Fruit fly (Drosophila melanogaster): Measurements from ENCODE around the gene Pgant7.
A peak's percentile ranks its signal among the peaks of the same experiment; 100 is the strongest.

The Pgant7 gene

DNA sequence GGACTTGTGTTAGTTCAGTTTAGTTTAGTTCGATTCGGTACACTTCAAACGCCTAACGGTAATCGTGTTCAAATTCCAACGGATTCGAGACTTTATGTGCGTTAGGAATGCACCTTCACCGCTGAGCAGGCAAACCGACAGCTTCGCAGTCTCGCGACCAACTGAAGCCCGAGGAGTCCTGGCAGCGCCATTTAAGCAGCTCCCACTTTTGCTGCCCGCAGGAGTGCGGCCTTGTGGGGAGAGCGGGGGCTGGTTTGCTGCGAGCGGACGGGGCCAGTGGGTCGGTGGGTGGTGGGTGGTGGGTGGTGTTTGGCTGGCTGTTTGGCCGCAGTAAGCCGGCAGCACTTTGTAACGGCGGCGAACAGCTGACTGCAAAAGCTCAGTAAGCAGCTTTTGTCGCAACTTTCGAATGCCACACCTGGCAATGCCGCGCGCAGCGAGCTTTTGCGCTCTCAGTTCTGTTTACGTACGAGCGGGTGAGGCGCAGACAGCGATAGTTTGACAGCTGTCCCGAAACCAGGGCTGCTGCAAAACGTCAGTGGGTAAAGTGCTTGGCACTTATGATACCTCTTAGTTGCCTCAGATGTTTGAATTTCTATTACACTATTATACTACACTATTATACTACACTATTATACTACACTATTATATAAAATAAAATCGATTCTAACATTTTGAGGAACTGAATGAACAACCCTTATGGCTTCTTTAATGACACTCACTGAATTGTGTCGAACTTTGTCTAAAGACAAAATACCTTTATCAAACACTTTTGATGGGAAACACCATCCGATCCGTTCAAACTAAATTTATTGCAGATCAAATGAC, 20.3 kb downstream of the Pgant7 start, which contains the start of gene CG32547:
Gene CG32547, minus strand, starts transcription at position 181 of the 828 bp plus-strand sequence.
- TF ChIP-seq psq (optimal IDR thresholded peaks at IDR 0.05) (peak; percentile 99), Sin3A (optimal IDR thresholded peaks at IDR 0.05) (no peak)

DNA sequence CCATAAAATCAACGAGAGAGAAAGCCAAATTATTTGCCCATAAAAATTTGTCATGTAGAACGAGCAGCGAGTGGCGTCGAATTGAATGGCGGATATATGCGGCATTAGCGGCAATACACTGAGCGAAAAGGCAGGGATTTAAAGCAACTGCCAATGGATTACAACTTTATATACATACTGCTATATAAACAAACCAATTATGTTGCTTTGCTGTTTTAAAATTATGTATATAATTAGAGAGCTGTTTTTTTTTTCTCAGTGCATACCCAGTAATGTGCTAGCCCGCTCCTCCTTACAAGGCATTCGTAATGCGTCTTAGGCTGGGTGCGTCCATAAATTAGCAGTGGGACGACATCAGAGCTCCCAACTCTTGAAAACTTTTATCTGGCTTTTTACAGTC, 31.9 kb downstream of the Pgant7 start:
- TF ChIP-seq h (optimal IDR thresholded peaks at IDR 0.05) (no peak), Myc (optimal IDR thresholded peaks at IDR 0.05) (no peak)

DNA sequence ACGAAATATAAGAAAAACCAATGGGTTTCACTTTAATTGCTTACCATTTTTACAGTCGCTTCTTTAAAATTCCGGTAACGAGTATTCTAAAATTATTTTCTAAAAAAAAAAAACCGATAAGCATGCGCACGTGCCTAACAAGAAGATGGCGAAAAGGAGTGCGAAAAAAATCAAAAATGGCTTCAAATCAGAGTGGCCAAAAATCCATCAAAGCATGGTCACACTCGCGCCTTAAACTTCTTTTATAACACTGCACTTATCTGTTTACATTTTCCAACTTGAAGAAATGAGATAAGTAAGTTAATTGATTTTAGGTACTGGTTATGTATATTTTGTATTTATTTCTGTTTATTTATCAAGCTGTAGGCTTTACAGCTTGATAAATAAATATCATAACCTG, 39.5 kb downstream of the Pgant7 start, which contains the start of gene CG43843:
Gene CG43843, minus strand, starts transcription at position 101 of the 400 bp plus-strand sequence.
- TF ChIP-seq Sin3A (optimal IDR thresholded peaks at IDR 0.05) (no peak), ttk (optimal IDR thresholded peaks at IDR 0.05) (no peak), Myc (optimal IDR thresholded peaks at IDR 0.05) (no peak), h (optimal IDR thresholded peaks at IDR 0.05) (no peak), insv (optimal IDR thresholded peaks at IDR 0.05) (no peak), psq (optimal IDR thresholded peaks at IDR 0.05) (no peak)

DNA sequence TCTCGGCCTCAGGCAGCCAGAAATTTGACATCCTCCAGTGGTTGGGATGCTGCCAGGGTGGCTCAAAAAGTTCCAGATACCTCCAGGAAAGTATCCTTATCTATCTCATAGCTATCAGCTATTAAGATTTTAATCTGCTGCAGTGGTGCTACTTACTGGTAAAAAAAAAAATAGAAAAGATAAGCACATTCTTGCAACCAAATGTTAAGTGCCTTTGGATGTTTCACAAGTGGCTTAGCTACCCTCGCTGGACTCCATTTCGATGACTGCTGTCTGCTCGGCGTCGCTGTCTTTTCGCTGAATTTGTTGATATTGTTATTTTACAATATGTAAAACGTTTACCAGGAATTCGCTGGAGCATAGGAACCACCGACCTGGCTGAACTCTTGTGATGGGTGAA, 47.1 kb downstream of the Pgant7 start:
- TF ChIP-seq Sin3A (optimal IDR thresholded peaks at IDR 0.05) (no peak), Myc (optimal IDR thresholded peaks at IDR 0.05) (no peak), insv (optimal IDR thresholded peaks at IDR 0.05) (no peak), h (optimal IDR thresholded peaks at IDR 0.05) (no peak), psq (optimal IDR thresholded peaks at IDR 0.05) (no peak), ttk (optimal IDR thresholded peaks at IDR 0.05) (no peak)

Measured in Kc167 (cell line).